Fruit fly (Drosophila melanogaster) whole organism, embryonic: Measurements from ENCODE around the gene CG1233.

Source experiments
- Bgb ChIP-seq: fragments of 200-800 bp; sonication (Bioruptor generic); IDR thresholded peaks from 2 replicates; pipeline ENCODE4 v1.3.6; 2022; ENCODE audit warnings: missing biosample characterization, missing genetic modification characterization; ENCODE audit not compliant: partially characterized antibody
- CG12659 ChIP-seq: fragments of 200-800 bp; sonication (Bioruptor generic); optimal IDR thresholded peaks from 3 replicates; lab custom pipeline; 2017; ENCODE audit warnings: mild to moderate bottlenecking, missing biosample characterization, missing genetic modification reagents, missing genetic modification characterization
- CG13624 ChIP-seq: fragments of 200-800 bp; sonication (Bioruptor generic); optimal IDR thresholded peaks from 2 replicates; lab custom pipeline; 2016; ENCODE audit warnings: missing biosample characterization, missing genetic modification characterization
- CG13894 ChIP-seq: fragments of 200-800 bp; sonication (Bioruptor generic); optimal IDR thresholded peaks from 3 replicates; lab custom pipeline; 2018; ENCODE audit warnings: missing biosample characterization, mild to moderate bottlenecking, missing genetic modification characterization, moderate library complexity
- CG14667 ChIP-seq: fragments of 200-800 bp; sonication (Bioruptor generic); IDR thresholded peaks from 2 replicates; pipeline ENCODE4 v1.3.6; 2022; ENCODE audit warnings: missing biosample characterization, missing genetic modification characterization
- CG15514 ChIP-seq: fragments of 200-800 bp; sonication (Bioruptor generic); optimal IDR thresholded peaks from 3 replicates; lab custom pipeline; 2017; ENCODE audit warnings: missing biosample characterization, missing genetic modification characterization, mild to moderate bottlenecking, moderate library complexity, missing genetic modification reagents
- CG15601 ChIP-seq: fragments of 200-800 bp; sonication (Bioruptor generic); optimal IDR thresholded peaks from 3 replicates; lab custom pipeline; 2019; ENCODE audit warnings: missing biosample characterization, mild to moderate bottlenecking, missing genetic modification characterization, moderate library complexity
- CG17829 ChIP-seq: fragments of 200-800 bp; optimal IDR thresholded peaks from 2 replicates; lab custom pipeline; 2019; ENCODE audit warnings: missing biosample characterization, mild to moderate bottlenecking, missing genetic modification characterization, moderate library complexity
- CG18011 ChIP-seq: fragments of 200-800 bp; sonication (Bioruptor generic); optimal IDR thresholded peaks from 2 replicates; lab custom pipeline; 2017; ENCODE audit warnings: missing biosample characterization, missing genetic modification characterization, mild to moderate bottlenecking, moderate library complexity, missing genotype
- CG2116 ChIP-seq: fragments of 200-800 bp; sonication (Bioruptor generic); optimal IDR thresholded peaks from 3 replicates; lab custom pipeline; 2018; ENCODE audit warnings: missing biosample characterization, mild to moderate bottlenecking, missing genetic modification characterization
- CG2712 ChIP-seq: fragments of 200-800 bp; optimal IDR thresholded peaks from 3 replicates; lab custom pipeline; 2019; ENCODE audit warnings: missing biosample characterization, mild to moderate bottlenecking, missing genetic modification characterization, moderate library complexity
- CG34224 ChIP-seq: fragments of 200-800 bp; sonication (Bioruptor generic); IDR thresholded peaks from 3 replicates; pipeline ENCODE4 v1.3.6; 2022; ENCODE audit warnings: missing biosample characterization, missing genetic modification characterization; ENCODE audit not compliant: partially characterized antibody
- CG6654 ChIP-seq: fragments of 200-800 bp; sonication (Bioruptor generic); optimal IDR thresholded peaks from 2 replicates; lab custom pipeline; 2017; ENCODE audit warnings: missing biosample characterization, mild to moderate bottlenecking, missing genetic modification characterization
- CG6791 ChIP-seq: fragments of 200-800 bp; sonication (Bioruptor generic); IDR thresholded peaks from 3 replicates; pipeline ENCODE4 v1.3.6; 2022; ENCODE audit warnings: missing biosample characterization, missing genetic modification characterization; ENCODE audit not compliant: partially characterized antibody
- CG8290 ChIP-seq, 3 experiments: fragments of 200-800 bp; sonication (Bioruptor generic); optimal IDR thresholded peaks; 2 replicates each; lab custom pipeline; 2016 to 2019; ENCODE audit warnings: missing biosample characterization in 3 of 3, missing genetic modification characterization in 3 of 3, mild to moderate bottlenecking in 2 of 3, moderate library complexity in 1 of 3
- CG8388 ChIP-seq: fragments of 200-800 bp; sonication (Bioruptor generic); optimal IDR thresholded peaks from 2 replicates; lab custom pipeline; 2019; ENCODE audit warnings: missing biosample characterization, mild to moderate bottlenecking, missing genetic modification characterization, moderate library complexity
- CG9797 ChIP-seq: fragments of 200-800 bp; sonication (Bioruptor generic); optimal IDR thresholded peaks from 3 replicates; lab custom pipeline; 2018; ENCODE audit warnings: missing biosample characterization, mild to moderate bottlenecking, missing genetic modification characterization
- Dll ChIP-seq: fragments of 200-800 bp; sonication (Bioruptor generic); IDR thresholded peaks from 4 replicates; pipeline ENCODE4 v1.3.6; 2022; ENCODE audit warnings: missing biosample characterization, missing genetic modification characterization; ENCODE audit not compliant: partially characterized antibody
- Dp ChIP-seq: fragments of 200-800 bp; sonication (Bioruptor generic); optimal IDR thresholded peaks from 2 replicates; lab custom pipeline; 2018; ENCODE audit warnings: missing biosample characterization, mild to moderate bottlenecking, missing genetic modification characterization, moderate library complexity
- Ets65A ChIP-seq: fragments of 200-800 bp; sonication (Bioruptor generic); peaks from one replicate; lab custom pipeline; 2016; ENCODE audit warnings: missing biosample characterization, missing genetic modification characterization
- Ets97D ChIP-seq: fragments of 200-800 bp; sonication (Bioruptor generic); optimal IDR thresholded peaks from 3 replicates; lab custom pipeline; 2016; ENCODE audit warnings: missing biosample characterization, missing genetic modification characterization
- HmgZ ChIP-seq: fragments of 200-800 bp; sonication (Bioruptor generic); optimal IDR thresholded peaks from 2 replicates; lab custom pipeline; 2018; ENCODE audit warnings: missing biosample characterization, mild to moderate bottlenecking, missing genetic modification characterization
- Hmr ChIP-seq: fragments of 200-800 bp; sonication (Bioruptor generic); optimal IDR thresholded peaks from 3 replicates; lab custom pipeline; 2017; ENCODE audit warnings: mild to moderate bottlenecking, missing biosample characterization, missing genetic modification reagents, missing genetic modification characterization
- Hr39 ChIP-seq: fragments of >200 bp; optimal IDR thresholded peaks from 2 replicates; lab custom pipeline; 2017
- Med ChIP-seq: fragments of 200-800 bp; sonication (Bioruptor generic); peaks from one replicate; lab custom pipeline; 2016; ENCODE audit warnings: missing biosample characterization, missing genetic modification characterization, mild to moderate bottlenecking, inconsistent platforms, moderate library complexity
- PHDP ChIP-seq: fragments of 200-800 bp; sonication (Bioruptor generic); optimal IDR thresholded peaks from 3 replicates; lab custom pipeline; 2018; ENCODE audit warnings: missing biosample characterization, mild to moderate bottlenecking, missing genetic modification characterization, moderate library complexity
- Side ChIP-seq: fragments of 200-800 bp; sonication (Bioruptor generic); optimal IDR thresholded peaks from 2 replicates; lab custom pipeline; 2016; ENCODE audit warnings: missing biosample characterization, missing genetic modification characterization
- Sin3A ChIP-seq: fragments of >200 bp; optimal IDR thresholded peaks from 2 replicates; lab custom pipeline; 2018
- Sry-δ ChIP-seq: fragments of 200-800 bp; sonication (Bioruptor generic); optimal IDR thresholded peaks from 2 replicates; lab custom pipeline; 2016; ENCODE audit warnings: missing biosample characterization, missing genetic modification characterization
- Stat92E ChIP-seq, 3 experiments: fragments of >200 bp in 2 of 3; fragments of 200-800 bp in 1 of 3; sonication (Bioruptor generic) in 1 of 3; optimal IDR thresholded peaks; 2 replicates each; lab custom pipeline; 2017 to 2019; ENCODE audit warnings: missing biosample characterization in 3 of 3, missing genetic modification characterization in 3 of 3, mild to moderate bottlenecking in 1 of 3, moderate library complexity in 1 of 3
- Usf ChIP-seq: fragments of 200-800 bp; sonication (Bioruptor generic); optimal IDR thresholded peaks from 2 replicates; lab custom pipeline; 2017; ENCODE audit warnings: missing genotype, missing biosample characterization, missing genetic modification characterization
- bab2 ChIP-seq: fragments of 200-800 bp; sonication (Bioruptor generic); optimal IDR thresholded peaks from 2 replicates; lab custom pipeline; 2016; ENCODE audit warnings: missing biosample characterization, missing genetic modification characterization
- bbx ChIP-seq: fragments of 200-800 bp; sonication (Bioruptor generic); IDR thresholded peaks from 2 replicates; pipeline ENCODE4 v1.3.6; 2022; ENCODE audit warnings: missing biosample characterization, missing genetic modification characterization; ENCODE audit not compliant: partially characterized antibody
- cato ChIP-seq: fragments of 200-800 bp; sonication (Bioruptor generic); optimal IDR thresholded peaks from 2 replicates; lab custom pipeline; 2016; ENCODE audit warnings: missing biosample characterization, missing genetic modification characterization, borderline replicate concordance
- ftz-f1 ChIP-seq: fragments of 200-800 bp; sonication (Bioruptor generic); optimal IDR thresholded peaks from 2 replicates; lab custom pipeline; 2016; ENCODE audit warnings: missing biosample characterization, missing genetic modification characterization
- gfzf ChIP-seq: fragments of 200-800 bp; sonication (Bioruptor generic); optimal IDR thresholded peaks from 2 replicates; lab custom pipeline; 2016; ENCODE audit warnings: missing biosample characterization, mild to moderate bottlenecking, missing genetic modification characterization, moderate library complexity
- gro ChIP-seq: fragments of 200-800 bp; sonication (Bioruptor generic); optimal IDR thresholded peaks from 2 replicates; lab custom pipeline; 2016; ENCODE audit warnings: missing biosample characterization, missing genetic modification characterization
- her ChIP-seq: fragments of 200-800 bp; sonication (Bioruptor generic); optimal IDR thresholded peaks from 2 replicates; lab custom pipeline; 2016; ENCODE audit warnings: missing biosample characterization, missing genetic modification characterization
- inv ChIP-seq: fragments of 200-800 bp; sonication (Bioruptor generic); IDR thresholded peaks from 2 replicates; pipeline ENCODE4 v1.3.6; 2022; ENCODE audit warnings: missing biosample characterization, missing genetic modification characterization; ENCODE audit not compliant: partially characterized antibody
- ken ChIP-seq: fragments of 200-800 bp; sonication (Bioruptor generic); IDR thresholded peaks from 3 replicates; pipeline ENCODE4 v1.3.6; 2022; ENCODE audit warnings: missing biosample characterization, missing genetic modification characterization
- knrl ChIP-seq: fragments of 200-800 bp; sonication (Bioruptor generic); IDR thresholded peaks from 3 replicates; pipeline ENCODE4 v1.3.6; 2022; ENCODE audit warnings: missing biosample characterization, missing genetic modification characterization; ENCODE audit not compliant: partially characterized antibody
- pum ChIP-seq: fragments of 200-800 bp; sonication (Bioruptor generic); optimal IDR thresholded peaks from 2 replicates; lab custom pipeline; 2016; ENCODE audit warnings: missing biosample characterization, missing genetic modification characterization
- pzg ChIP-seq: fragments of 200-800 bp; sonication (Bioruptor generic); optimal IDR thresholded peaks from 3 replicates; lab custom pipeline; 2018; ENCODE audit warnings: missing biosample characterization, mild to moderate bottlenecking, missing genetic modification characterization, moderate library complexity
- sens ChIP-seq: fragments of 200-800 bp; sonication (Bioruptor generic); peaks from one replicate; lab custom pipeline; 2016; ENCODE audit warnings: missing biosample characterization, missing genetic modification characterization
- sug ChIP-seq: fragments of 200-800 bp; optimal IDR thresholded peaks from 2 replicates; lab custom pipeline; 2019; ENCODE audit warnings: missing biosample characterization, mild to moderate bottlenecking, missing genetic modification characterization, moderate library complexity
- unpg ChIP-seq: fragments of 200-800 bp; sonication (Bioruptor generic); optimal IDR thresholded peaks from 3 replicates; lab custom pipeline; 2018; ENCODE audit warnings: missing biosample characterization, mild to moderate bottlenecking, missing genetic modification characterization, moderate library complexity

The CG1233 gene

DNA sequence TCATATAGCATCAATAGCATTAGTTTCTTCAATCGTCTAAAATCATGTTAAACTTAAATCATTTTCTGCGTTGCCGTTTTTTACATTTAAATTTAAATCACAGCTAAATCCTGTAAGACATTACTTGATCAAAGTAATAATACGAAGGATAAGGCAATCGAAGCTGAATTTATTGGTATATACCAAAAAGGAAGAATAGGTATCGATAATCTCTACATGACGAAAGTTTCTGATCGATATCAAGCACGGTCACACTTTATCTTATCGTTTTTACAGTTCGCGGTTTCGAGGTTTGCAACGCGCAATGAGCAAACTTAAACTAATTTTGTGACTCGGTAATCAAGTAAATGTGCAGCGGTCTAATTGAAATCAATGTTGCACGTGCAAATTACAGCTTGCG, 33.4 kb upstream of the CG1233 start, which contains the start of the genes Atac3 and Ptpmeg (continued):
- TF ChIP-seq inv (GFP tag; lab: Robert Waterston, UW): 0 out of 2 replicates have a peak, but pooled peaks have one; percentile 20
- peak; percentile 57; the same call in 1 of the 3 replicates for TF ChIP-seq CG6791
- TF ChIP-seq knrl (GFP tag; lab: Robert Waterston, UW): peak; percentile 42; the same call in 1 of the 3 replicates
- TF ChIP-seq Stat92E (GFP tag; optimal IDR thresholded peaks at IDR 0.05; lab: Kevin White, UChicago): peak in 1 of 3 experiments; percentile 9
- peak; percentile 14 for TF ChIP-seq CG2712 (tag; lab: Kevin White, UChicago)
- TF ChIP-seq CG2116: peak; percentile 70
- TF ChIP-seq Hr39 (lab: Kevin White, UChicago): no peak
- TF ChIP-seq, all 482 proteins: peak for 59

DNA sequence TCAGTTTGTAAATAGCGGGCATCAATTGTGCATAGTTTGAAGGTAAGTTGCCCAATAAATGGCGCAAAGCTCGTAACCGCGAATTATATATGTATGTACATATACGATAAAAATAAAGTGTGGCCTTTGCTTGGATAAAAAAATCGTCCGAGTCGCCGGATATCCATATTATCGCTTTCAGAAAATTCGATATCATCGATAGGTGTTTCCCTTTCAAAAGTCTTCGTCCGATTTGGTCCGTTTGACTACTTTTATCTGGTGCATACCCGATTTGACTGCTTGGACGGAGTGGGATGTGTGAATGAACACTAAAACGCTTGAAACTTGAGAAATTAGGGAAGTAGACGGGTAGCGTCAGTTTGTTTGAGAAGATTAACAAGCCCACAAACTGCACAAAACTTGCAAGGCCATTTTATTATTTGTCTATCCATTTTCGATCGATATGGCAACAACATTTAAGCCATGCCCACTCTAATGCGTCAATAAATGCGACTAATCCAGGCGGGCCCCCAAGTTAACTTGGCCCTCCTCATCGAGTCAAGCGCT, 32.0 kb upstream of the CG1233 start:
- TF ChIP-seq Bgb (peak; percentile 42; the same call in 1 of the 2 replicates), sens (peak; percentile 3), CG13894 (tag; lab: Kevin White, UChicago) (peak; percentile 69), Usf (GFP tag; lab: Kevin White, UChicago) (no peak), CG13624 (peak; percentile 23), PHDP (peak; percentile 19), gfzf (peak; percentile 64), her (GFP tag; lab: Kevin White, UChicago) (peak; percentile 38), ken (GFP tag; lab: Robert Waterston, UW) (no peak), bbx (GFP tag; lab: Robert Waterston, UW) (0 out of 2 replicates have a peak, but pooled peaks have one; percentile 26), CG18011 (GFP tag; lab: Kevin White, UChicago) (no peak), CG12659 (peak; percentile 49), CG17829 (no peak), CG2116 (peak; percentile 57), Ets97D (GFP tag; lab: Kevin White, UChicago) (peak; percentile 93), Hmr (peak; percentile 37), Med (GFP tag; lab: Kevin White, UChicago) (peak; percentile 86), pum (GFP tag; lab: Kevin White, UChicago) (no peak), cato (GFP tag; lab: Kevin White, UChicago) (no peak), CG6654 (GFP tag; lab: Kevin White, UChicago) (no peak), gro (GFP tag; lab: Kevin White, UChicago) (peak; percentile 15), CG15601 (tag; lab: Kevin White, UChicago) (no peak), Side (peak; percentile 16), Sin3A (lab: Kevin White, UChicago) (peak; percentile 3), CG8388 (GFP tag; lab: Kevin White, UChicago) (peak; percentile 86), CG9797 (GFP tag; lab: Kevin White, UChicago) (peak; percentile 18), CG15514 (GFP tag; lab: Kevin White, UChicago) (peak; percentile 64), CG34224 (GFP tag; lab: Robert Waterston, UW) (peak; percentile 40; the same call in 1 of the 3 replicates), unpg (GFP tag; lab: Kevin White, UChicago) (peak; percentile 19), pzg (GFP tag; lab: Kevin White, UChicago) (peak; percentile 39), HmgZ (tag; lab: Kevin White, UChicago) (no peak), CG14667 (GFP tag; lab: Robert Waterston, UW) (no peak), ftz-f1 (GFP tag; lab: Kevin White, UChicago) (peak; percentile 33), CG8290 (GFP tag; optimal IDR thresholded peaks at IDR 0.05; lab: Kevin White, UChicago) (peak; percentile 16), CG8290 (tag; optimal IDR thresholded peaks at IDR 0.05; lab: Kevin White, UChicago) (peak in 1 of 2 experiments; percentile 9), Dp (GFP tag; lab: Kevin White, UChicago) (peak; percentile 57), Ets65A (GFP tag; lab: Kevin White, UChicago) (peak; percentile 85), sug (peak; percentile 25), Dll (GFP tag; lab: Robert Waterston, UW) (peak; percentile 63; the same call in 1 of the 4 replicates), bab2 (GFP tag; lab: Kevin White, UChicago) (no peak), Sry-δ (GFP tag; lab: Kevin White, UChicago) (peak; percentile 41)
